Fruit fly (Drosophila melanogaster): ENCODE data around the gene Qsox3.

- TF ChIP-seq h (GFP tag; optimal IDR thresholded peaks at IDR 0.05) (no peak), fru (GFP tag; optimal IDR thresholded peaks at IDR 0.05) (no peak)
These were observed 37.9 kb downstream of the Qsox3 start for dm6 chr3R:21949561-21949862.
